Fruit fly (Drosophila melanogaster) whole organism, adult: Measurements from ENCODE around the gene TBC1d7.
A peak's percentile ranks its signal among the peaks of the same experiment; 100 is the strongest.

Experiments used
- CG11617 ChIP-seq: fragments of 200-800 bp; sonication (Bioruptor generic); optimal IDR thresholded peaks from 2 replicates; lab custom pipeline; 2017; ENCODE audit warnings: mild to moderate bottlenecking, missing biosample characterization, missing genetic modification reagents, missing genetic modification characterization
- CG12768 ChIP-seq: fragments of 200-800 bp; sonication (Bioruptor generic); optimal IDR thresholded peaks from 2 replicates; lab custom pipeline; 2017; ENCODE audit warnings: missing biosample characterization, missing genetic modification characterization, mild to moderate bottlenecking, moderate library complexity, missing genetic modification reagents
- CG14711 ChIP-seq: fragments of 200-800 bp; sonication (Bioruptor generic); optimal IDR thresholded peaks from 2 replicates; lab custom pipeline; 2018; ENCODE audit warnings: missing biosample characterization, mild to moderate bottlenecking, missing genetic modification characterization, moderate library complexity
- CG1620 ChIP-seq: fragments of 200-800 bp; sonication (Bioruptor generic); optimal IDR thresholded peaks from 2 replicates; lab custom pipeline; 2016; ENCODE audit warnings: missing biosample characterization, missing genetic modification characterization
- CG33017 ChIP-seq: fragments of 200-800 bp; sonication (Bioruptor generic); optimal IDR thresholded peaks from 2 replicates; lab custom pipeline; 2018; ENCODE audit warnings: missing biosample characterization, mild to moderate bottlenecking, missing genetic modification characterization, moderate library complexity
- CG5204 ChIP-seq: fragments of 200-800 bp; sonication (Bioruptor generic); optimal IDR thresholded peaks from 2 replicates; lab custom pipeline; 2016; ENCODE audit warnings: missing biosample characterization, missing genetic modification characterization
- CG7045 ChIP-seq: fragments of 200-800 bp; sonication (Bioruptor generic); optimal IDR thresholded peaks from 2 replicates; lab custom pipeline; 2017; ENCODE audit warnings: missing biosample characterization, mild to moderate bottlenecking, missing genetic modification characterization
- CG7101 ChIP-seq: fragments of 200-800 bp; sonication (Bioruptor generic); optimal IDR thresholded peaks from 2 replicates; lab custom pipeline; 2018; ENCODE audit warnings: missing biosample characterization, mild to moderate bottlenecking, missing genetic modification characterization, moderate library complexity
- Clk ChIP-seq: fragments of 200-800 bp; sonication (Bioruptor generic); optimal IDR thresholded peaks from 2 replicates; lab custom pipeline; 2017; ENCODE audit warnings: missing biosample characterization, missing genetic modification characterization
- Crg-1 ChIP-seq: fragments of 200-800 bp; sonication (Bioruptor generic); optimal IDR thresholded peaks from 2 replicates; lab custom pipeline; 2016; ENCODE audit warnings: missing biosample characterization, missing genetic modification characterization
- Hr96 ChIP-seq: fragments of 200-800 bp; sonication (Bioruptor generic); optimal IDR thresholded peaks from 2 replicates; lab custom pipeline; 2016; ENCODE audit warnings: missing biosample characterization, missing genetic modification characterization
- Mnt ChIP-seq: fragments of 200-800 bp; sonication (Bioruptor generic); optimal IDR thresholded peaks from 2 replicates; lab custom pipeline; 2016; ENCODE audit warnings: missing biosample characterization, mild to moderate bottlenecking, missing genetic modification characterization
- bab1 ChIP-seq: fragments of 200-800 bp; sonication (Bioruptor generic); optimal IDR thresholded peaks from 3 replicates; lab custom pipeline; 2019; ENCODE audit warnings: missing biosample characterization, mild to moderate bottlenecking, missing genetic modification characterization, moderate library complexity
- cic ChIP-seq: fragments of 200-800 bp; sonication (Bioruptor generic); optimal IDR thresholded peaks from 2 replicates; lab custom pipeline; 2017; ENCODE audit warnings: missing biosample characterization, mild to moderate bottlenecking, missing genetic modification characterization, moderate library complexity
- cnc ChIP-seq, 2 experiments: fragments of >200 bp; optimal IDR thresholded peaks; 2 replicates each; lab custom pipeline; 2017
- kay ChIP-seq: fragments of 200-800 bp; sonication (Bioruptor generic); peaks from one replicate; lab custom pipeline; 2016; ENCODE audit warnings: missing biosample characterization, missing genetic modification characterization, borderline replicate concordance
- ovo ChIP-seq: fragments of 200-800 bp; sonication (Bioruptor generic); optimal IDR thresholded peaks from 2 replicates; lab custom pipeline; 2016; ENCODE audit warnings: missing biosample characterization, missing genetic modification characterization
- pad ChIP-seq: fragments of 200-800 bp; sonication (Bioruptor generic); optimal IDR thresholded peaks from 3 replicates; lab custom pipeline; 2017; ENCODE audit warnings: missing biosample characterization, missing genetic modification characterization, mild to moderate bottlenecking, moderate library complexity, missing genetic modification reagents
- tj ChIP-seq: fragments of 200-800 bp; sonication (Bioruptor generic); optimal IDR thresholded peaks from 3 replicates; lab custom pipeline; 2017; ENCODE audit warnings: missing biosample characterization, mild to moderate bottlenecking, missing genetic modification characterization, moderate library complexity
- toe ChIP-seq: fragments of 200-800 bp; sonication (Bioruptor generic); optimal IDR thresholded peaks from 2 replicates; lab custom pipeline; 2016; ENCODE audit warnings: missing biosample characterization, missing genetic modification characterization

The TBC1d7 gene

DNA sequence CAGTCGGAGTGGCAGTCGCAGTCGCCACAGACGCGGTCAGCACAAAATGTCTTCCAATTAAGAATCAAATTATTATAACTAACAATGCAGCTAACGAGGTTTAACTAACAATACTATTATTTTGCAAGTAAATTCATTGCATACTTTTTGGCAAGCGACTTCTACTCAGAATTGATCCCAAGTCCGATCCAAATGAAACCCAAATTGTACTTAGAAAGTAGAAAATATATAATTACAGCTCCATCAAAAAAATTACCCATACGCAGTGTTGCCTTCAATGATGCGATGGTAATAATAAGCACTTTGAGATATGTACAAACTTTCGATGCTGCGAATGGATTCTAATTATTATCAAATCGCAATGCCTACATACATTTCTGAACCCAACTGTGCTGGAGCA lies 17.7 kb upstream of the TBC1d7 start:
- no peak for TF ChIP-seq CG7101 (tag; lab: Kevin White, UChicago)
- TF ChIP-seq CG7045 (GFP tag; lab: Kevin White, UChicago): no peak
- TF ChIP-seq cic (GFP tag; lab: Kevin White, UChicago): no peak
- no peak for TF ChIP-seq Crg-1 (GFP tag; lab: Kevin White, UChicago)
- TF ChIP-seq CG1620 (GFP tag; lab: Kevin White, UChicago): no peak

DNA sequence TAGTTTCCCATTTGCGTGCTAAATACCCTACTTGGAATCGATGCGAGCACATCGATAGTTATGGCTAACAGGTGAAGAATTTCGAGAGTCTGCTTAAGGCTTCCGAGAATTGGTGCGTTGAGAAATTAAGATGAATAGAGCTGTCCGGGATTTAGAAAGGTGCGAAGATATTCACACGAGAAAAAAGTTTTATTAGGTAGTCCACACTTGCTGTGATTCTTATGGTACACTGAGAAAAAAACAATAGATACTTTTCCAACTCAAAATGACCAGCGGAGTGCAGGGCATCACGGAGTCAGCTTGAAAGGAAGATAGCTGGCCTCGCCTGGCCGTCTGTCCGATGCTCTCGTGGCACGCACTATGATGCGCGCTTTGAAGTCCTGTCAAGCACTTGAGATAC lies 17.0 kb upstream of the TBC1d7 start:
- TF ChIP-seq kay (GFP tag; lab: Kevin White, UChicago): no peak
- no peak for TF ChIP-seq CG33017
- TF ChIP-seq CG7101 (tag; lab: Kevin White, UChicago): no peak
- no peak for TF ChIP-seq CG11617
- TF ChIP-seq ovo: no peak
- no peak for TF ChIP-seq Crg-1 (GFP tag; lab: Kevin White, UChicago)
- no peak for TF ChIP-seq Clk (GFP tag; lab: Kevin White, UChicago)
- TF ChIP-seq CG7045 (GFP tag; lab: Kevin White, UChicago): no peak
- no peak for TF ChIP-seq bab1 (GFP tag; lab: Kevin White, UChicago)

DNA sequence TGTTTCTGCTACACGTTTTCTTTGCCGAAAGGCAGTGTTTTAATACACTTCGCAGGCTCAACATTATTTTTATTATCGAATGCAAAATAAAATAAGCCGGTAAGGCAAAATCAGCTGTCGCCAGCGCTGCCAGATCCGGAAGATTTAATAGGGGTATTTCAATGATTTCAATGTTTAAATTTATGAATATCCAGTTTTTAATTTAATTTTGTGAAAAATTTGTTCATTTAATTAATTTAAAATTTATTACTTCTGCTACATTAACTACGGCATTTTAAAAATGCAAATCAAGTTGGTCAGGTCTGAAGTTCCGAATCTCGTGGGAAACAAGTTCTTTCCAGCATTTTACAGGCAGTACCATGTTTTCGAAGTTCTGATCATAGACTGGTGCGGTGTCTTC lies 12.7 kb upstream of the TBC1d7 start, which contains the start of gene Slimp:
TSS of gene Slimp (minus strand) at position 130 of the 400 bp plus-strand sequence.
- TF ChIP-seq toe (GFP tag; lab: Kevin White, UChicago) (peak; percentile 60), CG11617 (peak; percentile 61), Hr96 (GFP tag; lab: Kevin White, UChicago) (no peak), pad (GFP tag; lab: Kevin White, UChicago) (peak; percentile 3), Clk (GFP tag; lab: Kevin White, UChicago) (no peak), Crg-1 (GFP tag; lab: Kevin White, UChicago) (peak; percentile 16), CG33017 (peak; percentile 22), bab1 (GFP tag; lab: Kevin White, UChicago) (peak; percentile 31), CG12768 (GFP tag; lab: Kevin White, UChicago) (peak; percentile 3), cic (GFP tag; lab: Kevin White, UChicago) (no peak), ovo (no peak), CG7101 (tag; lab: Kevin White, UChicago) (peak; percentile 23), Mnt (peak; percentile 18), cnc (optimal IDR thresholded peaks at IDR 0.05; lab: Kevin White, UChicago) (no peak), CG14711 (peak; percentile 18), CG7045 (GFP tag; lab: Kevin White, UChicago) (no peak), CG1620 (GFP tag; lab: Kevin White, UChicago) (peak; percentile 7), kay (GFP tag; lab: Kevin White, UChicago) (no peak), tj (GFP tag; lab: Kevin White, UChicago) (no peak), CG5204 (peak; percentile 66)

DNA sequence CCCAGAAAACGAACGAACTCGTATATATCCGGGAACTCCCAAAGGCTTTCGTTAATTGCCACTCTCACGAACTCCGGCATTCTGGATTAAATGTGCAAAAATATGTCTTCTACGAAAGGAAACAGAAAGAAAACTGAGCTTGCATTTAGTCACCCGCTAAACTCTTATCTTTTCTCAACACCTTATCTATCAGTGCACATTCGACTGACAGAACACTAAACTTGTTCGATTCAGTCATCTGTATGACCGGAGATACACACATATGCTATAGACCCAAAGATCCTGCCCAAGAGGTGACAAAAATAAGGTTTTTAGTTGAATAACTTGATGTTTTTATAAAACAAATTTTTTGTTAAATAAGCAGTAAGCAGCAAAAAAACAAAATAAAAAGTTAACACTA lies 11.4 kb upstream of the TBC1d7 start, which contains the start of gene p38c:
TSS of gene p38c (minus strand) at position 101 of the 400 bp plus-strand sequence.
- TF ChIP-seq Hr96 (GFP tag; lab: Kevin White, UChicago) (no peak), bab1 (GFP tag; lab: Kevin White, UChicago) (no peak), CG14711 (no peak), kay (GFP tag; lab: Kevin White, UChicago) (no peak), cnc (optimal IDR thresholded peaks at IDR 0.05; lab: Kevin White, UChicago) (no peak), CG5204 (no peak), toe (GFP tag; lab: Kevin White, UChicago) (no peak), tj (GFP tag; lab: Kevin White, UChicago) (no peak), pad (GFP tag; lab: Kevin White, UChicago) (no peak), Crg-1 (GFP tag; lab: Kevin White, UChicago) (no peak), Mnt (no peak), cic (GFP tag; lab: Kevin White, UChicago) (no peak), ovo (no peak), CG11617 (no peak), CG33017 (no peak)

DNA sequence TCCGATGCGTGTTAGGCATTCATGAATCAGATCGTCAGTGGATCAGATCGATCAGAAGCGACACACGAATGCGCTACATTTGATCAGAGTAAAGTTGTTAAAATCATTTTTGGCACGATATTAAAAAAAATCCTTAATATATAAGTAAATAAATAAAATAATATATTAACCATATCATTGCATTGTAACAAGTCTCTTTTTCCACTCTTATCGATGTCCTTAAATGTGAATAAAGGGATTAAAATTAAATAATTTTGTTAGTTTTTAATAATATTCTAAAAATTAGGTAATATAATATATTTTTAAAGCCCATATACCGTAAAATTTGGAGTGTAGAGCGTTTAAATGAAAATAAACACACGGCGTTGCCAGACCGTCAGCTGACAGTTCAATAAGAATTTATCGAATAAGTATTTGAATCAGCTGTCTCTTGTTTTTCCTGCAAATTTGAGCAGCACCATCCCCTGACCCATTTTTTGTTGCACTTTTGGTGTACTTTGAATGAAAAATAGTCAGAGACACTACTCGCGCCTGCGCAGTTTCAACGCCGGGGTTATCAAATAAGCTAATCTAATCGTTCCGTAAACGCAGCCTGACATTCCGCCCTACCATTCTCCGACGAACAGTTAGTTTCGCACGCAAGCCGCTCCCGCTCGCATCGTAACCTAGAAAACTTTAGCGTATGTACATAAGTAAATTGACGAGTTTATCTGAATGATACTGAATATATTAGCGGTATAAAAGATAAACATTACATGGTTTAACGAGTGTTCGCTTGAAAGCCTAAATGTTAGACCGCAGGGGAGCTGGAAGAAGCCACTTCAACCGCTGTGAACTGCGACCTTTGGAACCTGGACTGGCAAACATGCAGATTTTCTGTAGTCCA lies 9.4 kb upstream of the TBC1d7 start, which contains the start of the genes p38a and CG6178:
TSS of gene p38a (minus strand) at position 398 of the 886 bp plus-strand sequence.
TSS of gene CG6178 (plus strand) at position 424 of the 886 bp plus-strand sequence.
- peak; percentile 99 for TF ChIP-seq CG11617
- peak; percentile 85 for TF ChIP-seq tj (GFP tag; lab: Kevin White, UChicago)
- TF ChIP-seq CG7101 (tag; lab: Kevin White, UChicago): peak; percentile 99
- peak; percentile 97 for TF ChIP-seq CG7045 (GFP tag; lab: Kevin White, UChicago)
- peak; percentile 77 for TF ChIP-seq Mnt
- TF ChIP-seq cnc (optimal IDR thresholded peaks at IDR 0.05; lab: Kevin White, UChicago): no peak
- TF ChIP-seq Hr96 (GFP tag; lab: Kevin White, UChicago): peak; percentile 60
- TF ChIP-seq CG1620 (GFP tag; lab: Kevin White, UChicago): peak; percentile 59
- peak; percentile 75 for TF ChIP-seq Clk (GFP tag; lab: Kevin White, UChicago)
- TF ChIP-seq CG12768 (GFP tag; lab: Kevin White, UChicago): peak; percentile 97
- peak; percentile 97 for TF ChIP-seq CG33017
- TF ChIP-seq toe (GFP tag; lab: Kevin White, UChicago): peak; percentile 67
- peak; percentile 96 for TF ChIP-seq CG14711
- peak; percentile 90 for TF ChIP-seq pad (GFP tag; lab: Kevin White, UChicago)
- TF ChIP-seq bab1 (GFP tag; lab: Kevin White, UChicago): peak; percentile 97
- TF ChIP-seq kay (GFP tag; lab: Kevin White, UChicago): no peak
- TF ChIP-seq cic (GFP tag; lab: Kevin White, UChicago): peak; percentile 73
- TF ChIP-seq Crg-1 (GFP tag; lab: Kevin White, UChicago): peak; percentile 71
- peak; percentile 80 for TF ChIP-seq ovo
- TF ChIP-seq CG5204: peak; percentile 79
